Worm (Caenorhabditis elegans) whole organism, L4/young adult: ENCODE measurements around the gene sru-45.

Source experiments
- dao-5 ChIP-seq: sonication (generic microtip); optimal IDR thresholded peaks from 2 replicates; lab custom pipeline; 2016; ENCODE audit warnings: missing genotype, missing genetic modification characterization, moderate library complexity, missing compliant biosample characterization
- him-1 ChIP-seq: sonication (generic microtip); optimal IDR thresholded peaks from 2 replicates; lab custom pipeline; 2016; ENCODE audit warnings: missing genotype, missing genetic modification reagents, missing genetic modification characterization, missing compliant biosample characterization

- TF ChIP-seq him-1 (tag; lab: Kevin White, UChicago) (no peak), dao-5 (tag; lab: Kevin White, UChicago) (no peak)
Measured at ce11 chrV:16600623-16601022, 34.9 kb downstream of the sru-45 start, which contains the start of gene T03E6.9.
